Worm (Caenorhabditis elegans): ENCODE results near the gene pap-3.

DNA sequence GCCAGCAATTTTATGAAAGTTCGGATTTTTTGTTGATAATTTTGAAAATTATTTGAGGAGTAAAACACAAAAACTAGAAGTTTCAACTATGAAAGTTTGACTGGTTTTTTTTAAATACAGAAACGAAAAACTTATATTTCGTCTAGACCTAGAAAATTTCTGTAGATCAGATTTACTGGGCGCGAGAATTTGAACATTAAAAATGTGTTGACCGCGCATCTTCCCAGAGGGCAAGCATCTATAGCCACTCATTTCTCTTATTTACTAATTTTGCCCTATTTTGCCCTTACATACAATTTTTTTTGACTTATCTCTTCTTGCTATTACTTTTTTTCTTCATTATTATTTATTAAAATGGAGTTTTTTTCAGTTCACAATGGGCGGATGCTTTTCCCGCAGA lies 7.4 kb downstream of the pap-3 start, which contains the start of gene F43G6.10:
- TF ChIP-seq nhr-6 (tag; optimal IDR thresholded peaks at IDR 0.05) (no peak), R02D3.7 (tag; optimal IDR thresholded peaks at IDR 0.05) (no peak), nhr-237 (tag; optimal IDR thresholded peaks at IDR 0.05) (no peak), zag-1 (tag; optimal IDR thresholded peaks at IDR 0.05) (no peak), nhr-77 (tag; optimal IDR thresholded peaks at IDR 0.05) (no peak), blmp-1 (tag; optimal IDR thresholded peaks at IDR 0.05; ENCODE audit: insufficient read depth) (no peak), snpc-4 (tag; optimal IDR thresholded peaks at IDR 0.05) (no peak), nhr-21 (tag; optimal IDR thresholded peaks at IDR 0.05) (no peak), skn-1 (tag; optimal IDR thresholded peaks at IDR 0.05) (no peak), mdl-1 (tag; optimal IDR thresholded peaks at IDR 0.05) (no peak), ama-1 (optimal IDR thresholded peaks at IDR 0.05) (no peak)
